Worm (Caenorhabditis elegans): ENCODE data around the gene F44E5.17.
A peak's percentile ranks its signal among the peaks of the same experiment; 100 is the strongest.

The F44E5.17 gene

DNA sequence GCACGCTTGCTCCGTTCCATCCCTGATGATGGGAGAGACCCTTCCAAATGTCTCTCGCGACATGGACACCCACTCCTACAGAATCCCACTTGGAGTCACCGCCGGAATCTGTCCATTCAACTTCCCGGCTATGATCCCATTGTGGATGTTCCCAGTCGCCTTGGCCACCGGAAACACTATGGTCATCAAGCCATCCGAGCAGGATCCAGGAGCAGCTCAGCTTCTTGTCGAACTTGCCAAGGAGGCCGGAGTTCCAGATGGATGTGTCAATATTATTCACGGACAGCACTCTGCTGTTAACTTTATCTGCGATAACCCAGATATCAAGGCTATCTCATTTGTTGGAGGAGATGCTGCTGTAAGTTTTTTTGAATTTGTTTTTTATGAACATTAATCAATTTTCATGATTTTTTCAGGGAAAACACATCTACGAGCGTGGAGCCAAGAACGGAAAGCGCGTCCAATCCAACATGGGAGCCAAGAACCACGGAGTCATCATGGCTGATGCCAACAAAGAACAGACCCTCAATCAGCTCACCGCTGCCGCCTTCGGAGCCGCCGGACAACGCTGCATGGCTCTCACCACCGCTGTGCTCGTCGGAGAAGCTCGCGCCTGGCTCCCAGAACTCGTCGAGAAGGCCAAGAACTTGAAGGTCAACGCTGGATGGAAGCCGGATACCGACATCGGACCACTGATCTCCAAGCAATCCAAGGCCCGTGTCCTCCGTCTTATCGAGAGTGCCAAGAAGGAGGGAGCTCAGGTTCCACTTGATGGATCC lies 18.4 kb downstream of the F44E5.17 start:
- TF ChIP-seq ceh-28 (tag; optimal IDR thresholded peaks at IDR 0.05), result no peak
- no peak for TF ChIP-seq ama-1 (optimal IDR thresholded peaks at IDR 0.05)
- no peak for TF ChIP-seq nhr-77 (tag; optimal IDR thresholded peaks at IDR 0.05)
- no peak for TF ChIP-seq ceh-9 (tag; optimal IDR thresholded peaks at IDR 0.05)
- no peak for TF ChIP-seq nhr-43 (tag; optimal IDR thresholded peaks at IDR 0.05; ENCODE audit: poor library complexity, severe bottlenecking)
- no peak for TF ChIP-seq elt-3 (tag; optimal IDR thresholded peaks at IDR 0.05)
- TF ChIP-seq nfya-1 (tag; optimal IDR thresholded peaks at IDR 0.05; ENCODE audit: insufficient read depth), result no peak
- TF ChIP-seq sea-2 (GFP tag; optimal IDR thresholded peaks at IDR 0.05), result no peak
- no peak for TF ChIP-seq lin-15B (tag; optimal IDR thresholded peaks at IDR 0.05)
- TF ChIP-seq skn-1 (tag; optimal IDR thresholded peaks at IDR 0.05), result no peak
- TF ChIP-seq ZK546.5 (tag; optimal IDR thresholded peaks at IDR 0.05), result no peak
- no peak for TF ChIP-seq fkh-10 (GFP tag; optimal IDR thresholded peaks at IDR 0.05)
- no peak for TF ChIP-seq nhr-28 (tag; optimal IDR thresholded peaks at IDR 0.05)
- no peak for TF ChIP-seq pqm-1 (tag; optimal IDR thresholded peaks at IDR 0.05)
- TF ChIP-seq jun-1 (tag; optimal IDR thresholded peaks at IDR 0.05), result no peak
- no peak for TF ChIP-seq lin-39 (tag; optimal IDR thresholded peaks at IDR 0.05)

DNA sequence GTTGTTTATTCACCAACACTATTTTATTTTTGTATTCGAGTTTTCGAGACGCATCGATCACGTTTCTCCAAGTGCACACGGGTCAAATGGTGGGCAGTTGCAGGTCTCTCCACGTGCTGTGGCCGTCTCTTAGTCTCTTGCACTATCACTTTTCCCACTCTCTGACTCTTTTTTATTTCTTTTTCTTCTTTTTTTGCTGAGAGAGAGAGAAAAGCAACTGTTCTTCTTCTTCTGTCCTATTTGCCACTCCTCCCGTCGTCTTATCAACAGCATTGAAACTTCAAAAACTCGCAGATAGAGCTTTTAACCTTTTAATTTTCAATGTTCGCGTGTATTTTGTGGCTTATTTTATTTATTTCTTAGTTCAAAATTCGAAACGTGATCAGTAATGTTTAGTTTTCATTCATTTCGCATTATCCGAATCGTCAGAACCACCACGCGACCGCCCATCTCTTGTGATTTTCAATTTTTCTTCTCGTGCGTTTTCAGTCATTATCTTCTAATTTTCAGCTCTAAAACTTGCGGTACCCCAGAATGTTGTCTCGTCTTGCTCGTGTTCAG lies 19.8 kb downstream of the F44E5.17 start, which contains the start of gene alh-8:
TSS of gene alh-8 (plus strand) at position 511 of the 561 bp plus-strand sequence.
- TF ChIP-seq nhr-77 (tag; optimal IDR thresholded peaks at IDR 0.05), result peak; percentile 21
- peak; percentile 5 for TF ChIP-seq nhr-23 (tag; optimal IDR thresholded peaks at IDR 0.05)
- no peak for TF ChIP-seq nhr-11 (tag; optimal IDR thresholded peaks at IDR 0.05)
- TF ChIP-seq pqm-1 (tag; optimal IDR thresholded peaks at IDR 0.05), result peak; percentile 14
- TF ChIP-seq ama-1 (optimal IDR thresholded peaks at IDR 0.05), result peak; percentile 53
- peak; percentile 76 for TF ChIP-seq elt-2 (tag; optimal IDR thresholded peaks at IDR 0.05)
- no peak for TF ChIP-seq elt-1 (tag; optimal IDR thresholded peaks at IDR 0.05)
- peak; percentile 14 for TF ChIP-seq lin-15B (tag; optimal IDR thresholded peaks at IDR 0.05)
- TF ChIP-seq nfya-1 (tag; optimal IDR thresholded peaks at IDR 0.05; ENCODE audit: insufficient read depth), result peak; percentile 44
- TF ChIP-seq lin-39 (tag; optimal IDR thresholded peaks at IDR 0.05), result peak; percentile 31
- TF ChIP-seq pha-4 (tag; optimal IDR thresholded peaks at IDR 0.05), result peak; percentile 55
- TF ChIP-seq mdl-1 (tag; optimal IDR thresholded peaks at IDR 0.05), result peak; percentile 92
- no peak for TF ChIP-seq ztf-11 (tag; optimal IDR thresholded peaks at IDR 0.05)

DNA sequence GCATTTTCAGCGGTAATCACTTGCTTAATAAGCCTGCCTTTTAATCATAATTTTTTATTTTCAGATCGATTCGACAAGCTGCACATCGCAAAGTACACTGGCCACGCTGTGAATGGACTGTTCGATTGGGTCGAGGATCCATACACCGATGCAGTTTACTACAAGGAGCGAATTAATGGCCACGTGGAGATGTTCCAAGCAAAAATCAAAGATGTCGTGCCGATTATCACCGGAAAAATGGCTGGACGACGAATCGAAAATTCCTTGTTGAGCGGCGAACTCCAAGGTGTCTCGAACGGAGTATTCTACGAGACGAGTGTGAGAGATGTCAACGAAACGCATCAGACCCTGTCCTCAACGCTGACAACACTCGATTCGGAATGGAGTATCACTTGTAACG lies 21.0 kb downstream of the F44E5.17 start:
- TF ChIP-seq nhr-23 (tag; optimal IDR thresholded peaks at IDR 0.05) (no peak), egl-27 (tag; optimal IDR thresholded peaks at IDR 0.05) (no peak), zag-1 (tag; optimal IDR thresholded peaks at IDR 0.05) (no peak), nhr-11 (tag; optimal IDR thresholded peaks at IDR 0.05) (no peak), nhr-12 (tag; optimal IDR thresholded peaks at IDR 0.05) (no peak), nhr-25 (tag; optimal IDR thresholded peaks at IDR 0.05) (no peak), aly-2 (tag; optimal IDR thresholded peaks at IDR 0.05) (no peak), tbx-2 (tag; optimal IDR thresholded peaks at IDR 0.05) (no peak), hmg-11 (tag; optimal IDR thresholded peaks at IDR 0.05) (no peak), ceh-82 (tag; optimal IDR thresholded peaks at IDR 0.05) (no peak), sea-2 (GFP tag; optimal IDR thresholded peaks at IDR 0.05) (no peak), elt-3 (tag; optimal IDR thresholded peaks at IDR 0.05) (no peak), daf-12 (tag; optimal IDR thresholded peaks at IDR 0.05) (no peak), jun-1 (tag; optimal IDR thresholded peaks at IDR 0.05) (no peak), fkh-10 (GFP tag; optimal IDR thresholded peaks at IDR 0.05) (no peak), ceh-16 (tag; optimal IDR thresholded peaks at IDR 0.05) (no peak), lin-15B (tag; optimal IDR thresholded peaks at IDR 0.05) (no peak), pha-4 (tag; optimal IDR thresholded peaks at IDR 0.05) (no peak), ama-1 (optimal IDR thresholded peaks at IDR 0.05) (no peak)

DNA sequence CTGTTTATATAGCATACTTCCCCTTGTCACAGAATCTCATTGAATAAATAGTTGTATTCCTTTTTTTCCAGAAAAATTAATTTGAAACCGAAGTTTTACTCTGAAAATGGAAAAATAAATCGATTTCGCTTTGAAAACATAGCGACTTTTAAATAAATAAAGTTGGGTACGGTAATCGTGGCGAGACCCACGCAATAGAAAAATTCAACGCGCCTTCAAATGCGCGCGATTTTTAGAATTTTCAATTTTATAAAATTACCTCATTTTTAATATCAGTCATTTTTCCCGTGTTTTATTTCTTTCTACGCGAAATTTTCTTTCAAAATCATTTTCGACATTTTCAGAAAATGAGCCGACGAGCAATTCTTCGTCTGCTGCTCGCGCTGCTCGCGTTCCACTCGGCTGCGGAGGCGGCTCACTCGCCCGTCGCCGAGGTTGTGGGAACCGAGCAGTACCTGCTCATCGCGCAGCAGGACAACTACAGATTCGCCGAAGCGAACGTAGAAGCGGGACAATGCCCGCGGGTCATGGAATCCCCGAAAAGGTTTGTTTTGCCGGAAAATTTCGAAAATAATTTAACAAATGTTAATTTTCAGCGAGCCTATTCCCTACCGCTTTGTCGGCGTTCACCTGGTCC lies 21.8 kb downstream of the F44E5.17 start, which contains the start of gene F13D12.5:
TSS of gene F13D12.5 (plus strand) at position 345 of the 637 bp plus-strand sequence.
- TF ChIP-seq nhr-11 (tag; optimal IDR thresholded peaks at IDR 0.05), result no peak
- TF ChIP-seq jun-1 (tag; optimal IDR thresholded peaks at IDR 0.05), result no peak
- no peak for TF ChIP-seq nhr-28 (tag; optimal IDR thresholded peaks at IDR 0.05)
- no peak for TF ChIP-seq lin-15B (tag; optimal IDR thresholded peaks at IDR 0.05)
- no peak for TF ChIP-seq ztf-11 (tag; optimal IDR thresholded peaks at IDR 0.05)
- TF ChIP-seq pha-4 (tag; optimal IDR thresholded peaks at IDR 0.05), result no peak
- no peak for TF ChIP-seq fos-1 (tag; optimal IDR thresholded peaks at IDR 0.05)
- no peak for TF ChIP-seq skn-1 (tag; optimal IDR thresholded peaks at IDR 0.05)
- no peak for TF ChIP-seq unc-39 (tag; optimal IDR thresholded peaks at IDR 0.05)
- no peak for TF ChIP-seq pqm-1 (tag; optimal IDR thresholded peaks at IDR 0.05)
- no peak for TF ChIP-seq egl-27 (tag; optimal IDR thresholded peaks at IDR 0.05)
